Worm (Caenorhabditis elegans): Measurements from ENCODE around the gene T28F3.8.

DNA sequence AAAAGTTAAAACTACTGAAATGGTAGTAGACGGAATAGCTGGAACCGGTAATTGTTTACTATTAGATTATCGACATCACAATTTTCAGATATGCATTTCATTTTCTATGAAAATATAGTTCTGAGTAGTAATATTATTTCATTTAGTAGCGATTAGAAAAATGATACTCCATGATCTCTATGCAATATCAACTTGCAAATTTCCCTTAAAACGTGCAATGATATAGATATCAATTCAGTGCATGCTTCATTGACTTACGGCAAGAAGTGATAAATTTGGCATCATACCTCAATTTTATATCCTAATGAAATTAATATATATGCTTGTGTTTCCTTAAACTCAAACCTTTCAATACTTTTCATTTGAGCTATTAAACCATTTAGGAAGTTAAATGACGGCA is 35.5 kb upstream of the T28F3.8 start, which contains the start of gene C49C3.21:
- TF ChIP-seq klf-2 (GFP tag; conservative IDR thresholded peaks at IDR 0.05): no peak
- TF ChIP-seq ztf-23 (GFP tag; IDR thresholded peaks at IDR 0.05): no peak
- TF ChIP-seq med-1 (GFP tag; optimal IDR thresholded peaks at IDR 0.05; ENCODE audit: insufficient read depth): no peak
- no peak for TF ChIP-seq tab-1 (GFP tag; IDR thresholded peaks at IDR 0.05)
- TF ChIP-seq cog-1 (tag; optimal IDR thresholded peaks at IDR 0.05): no peak
- no peak for TF ChIP-seq ztf-29 (GFP tag; IDR thresholded peaks at IDR 0.05)

All from whole organism, midembryonic.